Fruit fly (Drosophila melanogaster): ENCODE measurements around the gene Slbp.

Gene Slbp

dm6 chr3R:29153197-29153644 is at the start of gene Slbp, which contains the start of gene Rpn2:
TSS of gene Slbp (minus strand) at chr3R:29153266.
TSS of gene Rpn2 (plus strand) at chr3R:29153524.
- TF ChIP-seq noc (tag; optimal IDR thresholded peaks at IDR 0.05), result peak; percentile 65

- no peak for TF ChIP-seq noc (tag; optimal IDR thresholded peaks at IDR 0.05)
These were observed 49.4 kb upstream of the Slbp start, which contains the start of gene Mesh1 for dm6 chr3R:29202418-29202817. TSS of gene Mesh1 (minus strand) at chr3R:29202525.

- TF ChIP-seq noc (tag; optimal IDR thresholded peaks at IDR 0.05), result peak; percentile 54
These were observed 47.0 kb upstream of the Slbp start, which contains the start of gene CG11899 for dm6 chr3R:29199807-29200693. TSS of gene CG11899 (plus strand) at chr3R:29200454.

- no peak for TF ChIP-seq noc (tag; optimal IDR thresholded peaks at IDR 0.05)
These were observed 45.2 kb upstream of the Slbp start for dm6 chr3R:29198299-29198698.

- no peak for TF ChIP-seq noc (tag; optimal IDR thresholded peaks at IDR 0.05)
These were observed 44.0 kb upstream of the Slbp start, which contains the start of gene CG14515 for dm6 chr3R:29196967-29197611. TSS of gene CG14515 (plus strand) at chr3R:29197556.

dm6 chr3R:29194957-29195356 is 41.9 kb upstream of the Slbp start, which contains the start of gene jus:
TSS of gene jus (minus strand) at chr3R:29194994.
- no peak for TF ChIP-seq noc (tag; optimal IDR thresholded peaks at IDR 0.05)

- TF ChIP-seq noc (tag; optimal IDR thresholded peaks at IDR 0.05), result no peak
These were observed 37.9 kb upstream of the Slbp start for dm6 chr3R:29190984-29191383.

- peak; percentile 39 for TF ChIP-seq noc (tag; optimal IDR thresholded peaks at IDR 0.05)
These were observed 12.0 kb upstream of the Slbp start, which contains the start of gene CG11898 for dm6 chr3R:29164930-29165693. TSS of gene CG11898 (plus strand) at chr3R:29165643.

- TF ChIP-seq noc (tag; optimal IDR thresholded peaks at IDR 0.05), result no peak
These were observed 6.6 kb upstream of the Slbp start for dm6 chr3R:29159620-29160019.

dm6 chr3R:29158721-29159120 is 5.7 kb upstream of the Slbp start:
- TF ChIP-seq noc (tag; optimal IDR thresholded peaks at IDR 0.05), result peak; percentile 11

dm6 chr3R:29157418-29158398 is 4.6 kb upstream of the Slbp start, which contains the start of gene rdog:
TSS of gene rdog (plus strand) at chr3R:29158122.
- peak; percentile 89 for TF ChIP-seq noc (tag; optimal IDR thresholded peaks at IDR 0.05)

dm6 chr3R:29151621-29152092 is 1.4 kb downstream of the Slbp start, which contains the start of gene eIF2D:
TSS of gene eIF2D (minus strand) at chr3R:29151794.
- peak; percentile 52 for TF ChIP-seq noc (tag; optimal IDR thresholded peaks at IDR 0.05)

dm6 chr3R:29148072-29148471 is 5.0 kb downstream of the Slbp start, which contains the start of the genes CG11882 and Pglym78:
TSS of gene CG11882 (minus strand) at chr3R:29148172.
TSS of gene Pglym78 (plus strand) at chr3R:29148248.
- peak; percentile 27 for TF ChIP-seq noc (tag; optimal IDR thresholded peaks at IDR 0.05)

dm6 chr3R:29146710-29147109 is 6.4 kb downstream of the Slbp start, which contains the start of gene CG14511:
TSS of gene CG14511 (minus strand) at chr3R:29146893.
- TF ChIP-seq noc (tag; optimal IDR thresholded peaks at IDR 0.05), result no peak

All from whole organism, larva.